Worm (Caenorhabditis elegans): Measurements from ENCODE around the gene pho-11.

DNA sequence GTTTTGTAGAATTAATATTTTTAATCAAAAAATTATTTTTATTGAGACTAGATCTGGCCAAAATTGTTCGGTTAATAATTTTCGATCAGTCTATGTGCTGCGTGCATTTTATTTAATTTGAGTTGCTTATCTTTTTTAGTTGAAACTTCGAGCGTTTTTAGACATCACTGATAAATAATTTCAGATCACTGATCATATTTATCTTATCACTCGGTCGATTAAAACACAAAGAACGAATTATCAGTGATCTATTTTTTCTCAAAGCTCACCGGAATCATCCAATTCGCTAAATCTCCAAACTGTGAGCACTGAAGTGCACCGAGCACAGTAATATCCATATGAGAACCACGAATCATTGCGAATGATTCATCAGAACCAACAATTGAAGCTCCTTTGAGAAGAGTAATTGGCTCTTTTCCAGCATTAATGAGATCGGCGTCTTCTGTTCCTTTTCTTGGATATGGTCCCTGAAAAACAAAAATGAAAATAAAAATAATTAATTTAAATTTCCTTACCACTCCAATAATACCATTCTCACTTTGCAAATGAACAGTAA, 3.5 kb downstream of the pho-11 start:
- TF ChIP-seq W03F9.2 (tag; optimal IDR thresholded peaks at IDR 0.05) (no peak), him-1 (tag; optimal IDR thresholded peaks at IDR 0.05) (no peak), dao-5 (tag; optimal IDR thresholded peaks at IDR 0.05) (no peak)

All from whole organism, L4/young adult.